Worm (Caenorhabditis elegans) whole organism, L4/young adult: ENCODE data around the gene ldp-1.

ENCODE experiments used
- dao-5 ChIP-seq: sonication (generic microtip); optimal IDR thresholded peaks from 2 replicates; lab custom pipeline; 2016; ENCODE audit warnings: missing genotype, missing genetic modification characterization, moderate library complexity, missing compliant biosample characterization
- him-1 ChIP-seq: sonication (generic microtip); optimal IDR thresholded peaks from 2 replicates; lab custom pipeline; 2016; ENCODE audit warnings: missing genotype, missing genetic modification reagents, missing genetic modification characterization, missing compliant biosample characterization

- TF ChIP-seq dao-5 (no peak), him-1 (tag; lab: Kevin White, UChicago) (no peak)
Measured at ce11 chrV:2110368-2110767, 17.0 kb upstream of the ldp-1 start, which contains the start of gene F22F7.3.
